Fruit fly (Drosophila melanogaster) whole organism, embryonic: Measurements from ENCODE around the gene Pgant8.

ENCODE experiments used
- Aef1 ChIP-seq: fragments of 200-800 bp; sonication (Bioruptor generic); IDR thresholded peaks from 3 replicates; pipeline ENCODE4 v1.3.6; 2022; ENCODE audit warnings: missing biosample characterization, missing genetic modification characterization
- Atf6 ChIP-seq: fragments of 200-800 bp; sonication (Bioruptor generic); IDR thresholded peaks from 2 replicates; pipeline ENCODE4 v1.3.6; 2022; ENCODE audit warnings: missing biosample characterization, missing genetic modification characterization
- B-H2 ChIP-seq: fragments of 200-800 bp; sonication (Bioruptor generic); optimal IDR thresholded peaks from 2 replicates; lab custom pipeline; 2018; ENCODE audit warnings: missing biosample characterization, mild to moderate bottlenecking, missing genetic modification characterization
- CG11560 ChIP-seq: fragments of 200-800 bp; sonication (Bioruptor generic); IDR thresholded peaks from 3 replicates; pipeline ENCODE4 v1.3.6; 2022; ENCODE audit warnings: missing biosample characterization, missing genetic modification characterization
- CG11695 ChIP-seq: fragments of 200-800 bp; sonication (Bioruptor generic); IDR thresholded peaks from 3 replicates; pipeline ENCODE4 v1.3.6; 2022; ENCODE audit warnings: missing biosample characterization, missing genetic modification characterization
- CG12769 ChIP-seq: fragments of 200-800 bp; sonication (Bioruptor generic); optimal IDR thresholded peaks from 2 replicates; lab custom pipeline; 2019; ENCODE audit warnings: missing biosample characterization, mild to moderate bottlenecking, missing genetic modification characterization, moderate library complexity
- CG13296 ChIP-seq: fragments of 200-800 bp; sonication (Bioruptor generic); optimal IDR thresholded peaks from 3 replicates; lab custom pipeline; 2018; ENCODE audit warnings: missing biosample characterization, mild to moderate bottlenecking, missing genetic modification characterization
- CG14667 ChIP-seq: fragments of 200-800 bp; sonication (Bioruptor generic); IDR thresholded peaks from 2 replicates; pipeline ENCODE4 v1.3.6; 2022; ENCODE audit warnings: missing biosample characterization, missing genetic modification characterization
- CG14860 ChIP-seq: fragments of 200-800 bp; sonication (Bioruptor generic); IDR thresholded peaks from 3 replicates; pipeline ENCODE4 v1.3.6; 2022; ENCODE audit warnings: missing biosample characterization, missing genetic modification characterization; ENCODE audit not compliant: partially characterized antibody
- CG15514 ChIP-seq: fragments of 200-800 bp; sonication (Bioruptor generic); optimal IDR thresholded peaks from 3 replicates; lab custom pipeline; 2017; ENCODE audit warnings: missing biosample characterization, missing genetic modification characterization, mild to moderate bottlenecking, moderate library complexity, missing genetic modification reagents
- CG18476 ChIP-seq: fragments of 200-800 bp; sonication (Bioruptor generic); optimal IDR thresholded peaks from 2 replicates; lab custom pipeline; 2016; ENCODE audit warnings: missing biosample characterization, mild to moderate bottlenecking, missing genetic modification characterization
- CG18599 ChIP-seq: fragments of 200-800 bp; sonication (Bioruptor generic); optimal IDR thresholded peaks from 3 replicates; lab custom pipeline; 2017; ENCODE audit warnings: missing biosample characterization, missing genetic modification characterization, mild to moderate bottlenecking, moderate library complexity, missing genetic modification reagents
- CG2889 ChIP-seq: fragments of 200-800 bp; sonication (Bioruptor generic); IDR thresholded peaks from 3 replicates; pipeline ENCODE4 v1.3.6; 2022; ENCODE audit warnings: missing biosample characterization, missing genetic modification characterization
- CG31441 ChIP-seq: fragments of 200-800 bp; sonication (Bioruptor generic); IDR thresholded peaks from 2 replicates; pipeline ENCODE4 v1.3.6; 2022; ENCODE audit warnings: missing biosample characterization, missing genetic modification characterization
- CG3281 ChIP-seq: fragments of 200-800 bp; sonication (Bioruptor generic); optimal IDR thresholded peaks from 3 replicates; lab custom pipeline; 2017; ENCODE audit warnings: missing biosample characterization, mild to moderate bottlenecking, missing genetic modification characterization
- CG7963 ChIP-seq: fragments of 200-800 bp; sonication (Bioruptor generic); IDR thresholded peaks from 3 replicates; pipeline ENCODE4 v1.3.6; 2022; ENCODE audit warnings: missing biosample characterization, missing genetic modification characterization; ENCODE audit not compliant: partially characterized antibody
- CG9876 ChIP-seq: fragments of 200-800 bp; sonication (Bioruptor generic); optimal IDR thresholded peaks from 2 replicates; lab custom pipeline; 2016; ENCODE audit warnings: missing biosample characterization, missing genetic modification characterization
- Camta ChIP-seq: fragments of 200-800 bp; sonication (Bioruptor generic); optimal IDR thresholded peaks from 2 replicates; lab custom pipeline; 2016; ENCODE audit warnings: missing biosample characterization, missing genetic modification characterization
- CkIIα-i1 ChIP-seq: fragments of 200-800 bp; sonication (Bioruptor generic); IDR thresholded peaks from 2 replicates; pipeline ENCODE4 v1.3.6; 2022; ENCODE audit warnings: missing biosample characterization, missing genetic modification characterization
- D ChIP-seq, 2 experiments: fragments of 200-800 bp in 1 of 2; fragments of >200 bp in 1 of 2; sonication (Bioruptor generic) in 1 of 2; optimal IDR thresholded peaks; 2 replicates in 1 of 2; 3 replicates in 1 of 2; lab custom pipeline; 2017; ENCODE audit warnings: mild to moderate bottlenecking in 1 of 2, missing biosample characterization in 1 of 2, missing genetic modification characterization in 1 of 2, missing genetic modification reagents in 1 of 2
- D19B ChIP-seq: fragments of 200-800 bp; sonication (Bioruptor generic); optimal IDR thresholded peaks from 2 replicates; lab custom pipeline; 2017; ENCODE audit warnings: missing biosample characterization, mild to moderate bottlenecking, missing genetic modification characterization
- HHEX ChIP-seq: fragments of 200-800 bp; sonication (Bioruptor generic); optimal IDR thresholded peaks from 3 replicates; lab custom pipeline; 2017; ENCODE audit warnings: missing biosample characterization, mild to moderate bottlenecking, missing genetic modification characterization, missing genetic modification reagents
- HLH3B ChIP-seq: fragments of 200-800 bp; sonication (Bioruptor generic); IDR thresholded peaks from 2 replicates; pipeline ENCODE4 v1.3.6; 2022; ENCODE audit warnings: missing biosample characterization, missing genetic modification characterization
- Hmr ChIP-seq: fragments of 200-800 bp; sonication (Bioruptor generic); optimal IDR thresholded peaks from 3 replicates; lab custom pipeline; 2017; ENCODE audit warnings: mild to moderate bottlenecking, missing biosample characterization, missing genetic modification reagents, missing genetic modification characterization
- Hr78 ChIP-seq, 2 experiments: fragments of 200-800 bp in 1 of 2; fragments of >200 bp in 1 of 2; sonication (Bioruptor generic) in 1 of 2; optimal IDR thresholded peaks; 2 replicates each; lab custom pipeline; 2017 to 2019; ENCODE audit warnings: missing biosample characterization in 2 of 2, missing genetic modification characterization in 2 of 2, mild to moderate bottlenecking in 1 of 2, moderate library complexity in 1 of 2
- Side ChIP-seq: fragments of 200-800 bp; sonication (Bioruptor generic); optimal IDR thresholded peaks from 2 replicates; lab custom pipeline; 2016; ENCODE audit warnings: missing biosample characterization, missing genetic modification characterization
- Trl ChIP-seq, 3 experiments: fragments of >200 bp in 2 of 3; fragments of 200-800 bp in 1 of 3; sonication (Bioruptor generic) in 1 of 3; optimal IDR thresholded peaks; 2 replicates in 1 of 3; 3 replicates in 2 of 3; lab custom pipeline; 2016 to 2017; ENCODE audit warnings: missing biosample characterization in 1 of 3, missing genetic modification characterization in 1 of 3
- ac ChIP-seq: fragments of 200-800 bp; sonication (Bioruptor generic); optimal IDR thresholded peaks from 3 replicates; lab custom pipeline; 2017; ENCODE audit warnings: missing biosample characterization, mild to moderate bottlenecking, missing genetic modification characterization
- ara ChIP-seq: fragments of 200-800 bp; sonication (Bioruptor generic); IDR thresholded peaks from 2 replicates; pipeline ENCODE4 v1.3.6; 2022; ENCODE audit warnings: missing biosample characterization, missing genetic modification characterization
- bab2 ChIP-seq: fragments of 200-800 bp; sonication (Bioruptor generic); optimal IDR thresholded peaks from 2 replicates; lab custom pipeline; 2016; ENCODE audit warnings: missing biosample characterization, missing genetic modification characterization
- bcd ChIP-seq: fragments of 200-800 bp; sonication (Bioruptor generic); optimal IDR thresholded peaks from 2 replicates; lab custom pipeline; 2017; ENCODE audit warnings: missing biosample characterization, mild to moderate bottlenecking, missing genetic modification characterization
- bowl ChIP-seq: fragments of 200-800 bp; sonication (Bioruptor generic); IDR thresholded peaks from 2 replicates; pipeline ENCODE4 v1.3.6; 2022; ENCODE audit warnings: missing biosample characterization, missing genetic modification characterization
- br ChIP-seq: fragments of >200 bp; optimal IDR thresholded peaks from 2 replicates; lab custom pipeline; 2017
- chinmo ChIP-seq: fragments of 200-800 bp; sonication (Bioruptor generic); IDR thresholded peaks from 4 replicates; pipeline ENCODE4 v1.3.6; 2022; ENCODE audit warnings: missing biosample characterization, missing genetic modification characterization; ENCODE audit not compliant: partially characterized antibody
- ci ChIP-seq: fragments of 200-800 bp; sonication (Bioruptor generic); IDR thresholded peaks from 3 replicates; pipeline ENCODE4 v1.3.6; 2022; ENCODE audit warnings: missing biosample characterization, missing genetic modification characterization
- fd3F ChIP-seq: fragments of 200-800 bp; sonication (Bioruptor generic); optimal IDR thresholded peaks from 2 replicates; lab custom pipeline; 2018; ENCODE audit warnings: missing biosample characterization, mild to moderate bottlenecking, missing genetic modification characterization, moderate library complexity
- luna ChIP-seq: fragments of 200-800 bp; sonication (Bioruptor generic); optimal IDR thresholded peaks from 2 replicates; lab custom pipeline; 2016; ENCODE audit warnings: missing biosample characterization, missing genetic modification characterization
- otp ChIP-seq: fragments of 200-800 bp; sonication (Bioruptor generic); IDR thresholded peaks from 3 replicates; pipeline ENCODE4, ENCODE4 v1.3.6; 2022; ENCODE audit warnings: missing biosample characterization, missing genetic modification characterization
- pfk ChIP-seq: fragments of 200-800 bp; sonication (Bioruptor generic); optimal IDR thresholded peaks from 2 replicates; lab custom pipeline; 2018; ENCODE audit warnings: missing biosample characterization, mild to moderate bottlenecking, missing genetic modification characterization, moderate library complexity
- repo ChIP-seq: fragments of 200-800 bp; sonication (Bioruptor generic); optimal IDR thresholded peaks from 2 replicates; lab custom pipeline; 2016; ENCODE audit warnings: missing biosample characterization, missing genetic modification characterization
- seq ChIP-seq: fragments of 200-800 bp; sonication (Bioruptor generic); IDR thresholded peaks from 2 replicates; pipeline ENCODE4 v1.3.6; 2022; ENCODE audit warnings: missing biosample characterization, missing genetic modification characterization
- sim ChIP-seq: fragments of 200-800 bp; sonication (Bioruptor generic); IDR thresholded peaks from 2 replicates; pipeline ENCODE4 v1.3.6; 2022; ENCODE audit warnings: missing biosample characterization, missing genetic modification characterization
- sima ChIP-seq: fragments of 200-800 bp; sonication (Bioruptor generic); optimal IDR thresholded peaks from 2 replicates; lab custom pipeline; 2016; ENCODE audit warnings: missing biosample characterization, missing genetic modification characterization
- so ChIP-seq: fragments of 200-800 bp; sonication (Bioruptor generic); IDR thresholded peaks from 3 replicates; pipeline ENCODE4 v1.3.6; 2022; ENCODE audit warnings: missing biosample characterization, missing genetic modification characterization
- sr ChIP-seq: fragments of 200-800 bp; sonication (Bioruptor generic); IDR thresholded peaks from 3 replicates; pipeline ENCODE4 v1.3.6; 2022; ENCODE audit warnings: missing biosample characterization, missing genetic modification characterization
- stc ChIP-seq: fragments of 200-800 bp; sonication (Bioruptor generic); IDR thresholded peaks from 2 replicates; pipeline ENCODE4 v1.3.6; 2022; ENCODE audit warnings: missing biosample characterization, missing genetic modification characterization
- tgo ChIP-seq: fragments of 200-800 bp; sonication (Bioruptor generic); IDR thresholded peaks from 3 replicates; pipeline ENCODE4 v1.3.6; 2022; ENCODE audit warnings: missing biosample characterization, missing genetic modification characterization
- toy ChIP-seq: fragments of 200-800 bp; sonication (Bioruptor generic); IDR thresholded peaks from 2 replicates; pipeline ENCODE4 v1.3.6; 2022; ENCODE audit warnings: missing biosample characterization, missing genetic modification characterization

Pgant8 gene

dm6 chr3L:15684017-15684416 is 345 bp downstream of the Pgant8 start (continued):
- TF ChIP-seq chinmo (GFP tag; lab: Robert Waterston, UW) (peak; percentile 74; the same call in 1 of the 4 replicates), CG12769 (tag; lab: Kevin White, UChicago) (peak; percentile 85), ara (GFP tag; lab: Robert Waterston, UW) (peak; percentile 41; the same call in 1 of the 2 replicates), bowl (no peak), CG14667 (no peak), Aef1 (GFP tag; lab: Robert Waterston, UW) (no peak), stc (GFP tag; lab: Robert Waterston, UW) (0 out of 2 replicates have a peak, but pooled peaks have one; percentile 14), Hr78 (GFP tag; optimal IDR thresholded peaks at IDR 0.05; lab: Kevin White, UChicago) (peak in 1 of 2 experiments; percentile 56), D19B (GFP tag; lab: Kevin White, UChicago) (no peak), sima (GFP tag; lab: Kevin White, UChicago) (no peak), CG9876 (GFP tag; lab: Kevin White, UChicago) (no peak), CG18476 (GFP tag; lab: Kevin White, UChicago) (no peak), Trl (optimal IDR thresholded peaks at IDR 0.05; lab: Kevin White, UChicago) (peak; percentile 40 to 51), Trl (GFP tag; optimal IDR thresholded peaks at IDR 0.05; lab: Kevin White, UChicago) (no peak), so (0 out of 3 replicates have a peak, but pooled peaks have one; percentile 25)

dm6 chr3L:15687802-15688201 is 4.1 kb downstream of the Pgant8 start, which contains the start of gene CG34452:
Gene CG34452 (minus strand): TSS chr3L:15687902.
- no peak for TF ChIP-seq sr
- no peak for TF ChIP-seq repo (GFP tag; lab: Kevin White, UChicago)
- no peak for TF ChIP-seq D19B (GFP tag; lab: Kevin White, UChicago)
- TF ChIP-seq CkIIα-i1 (GFP tag; lab: Robert Waterston, UW), result no peak
- TF ChIP-seq Side (GFP tag; lab: Kevin White, UChicago), result no peak
- no peak for TF ChIP-seq ac (GFP tag; lab: Kevin White, UChicago)
- TF ChIP-seq CG11560 (tag; lab: Robert Waterston, UW), result no peak
- no peak for TF ChIP-seq tgo (GFP tag; lab: Robert Waterston, UW)
- no peak for TF ChIP-seq CG12769 (tag; lab: Kevin White, UChicago)
- TF ChIP-seq bab2 (GFP tag; lab: Kevin White, UChicago), result no peak
- TF ChIP-seq br (lab: Kevin White, UChicago), result no peak
- no peak for TF ChIP-seq toy (GFP tag; lab: Robert Waterston, UW)
- TF ChIP-seq D (optimal IDR thresholded peaks at IDR 0.05; lab: Kevin White, UChicago), result no peak
- TF ChIP-seq D (GFP tag; optimal IDR thresholded peaks at IDR 0.05; lab: Kevin White, UChicago), result no peak
- no peak for TF ChIP-seq CG7963

DNA sequence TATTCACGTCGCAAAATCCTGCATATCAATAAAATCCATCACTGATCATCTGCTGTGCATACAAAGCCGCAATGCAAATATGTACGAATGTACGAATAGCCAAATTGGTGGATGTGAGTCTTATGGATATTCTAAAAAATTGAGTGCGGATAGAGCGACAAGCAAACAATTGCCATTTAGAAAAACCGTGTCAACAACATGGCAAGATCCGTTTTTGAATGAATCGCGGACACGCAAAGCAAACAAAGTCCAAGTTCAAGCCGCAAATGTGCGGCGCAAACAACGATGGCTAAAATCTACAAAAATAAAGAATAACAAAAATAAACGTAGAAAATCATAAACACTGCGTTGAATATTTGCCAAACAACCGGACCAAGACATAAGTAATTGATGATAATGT is 5.8 kb downstream of the Pgant8 start:
- TF ChIP-seq sim (GFP tag; lab: Robert Waterston, UW), result no peak
- TF ChIP-seq fd3F, result peak; percentile 33
- peak; percentile 40; the same call in 1 of the 2 replicates for TF ChIP-seq Atf6 (GFP tag; lab: Robert Waterston, UW)
- peak; percentile 40 for TF ChIP-seq luna
- peak; percentile 1 for TF ChIP-seq Camta (GFP tag; lab: Kevin White, UChicago)
- TF ChIP-seq Hmr (GFP tag; lab: Kevin White, UChicago), result peak; percentile 37
- peak; percentile 52; the same call in 1 of the 2 replicates for TF ChIP-seq seq (GFP tag; lab: Robert Waterston, UW)
- TF ChIP-seq CG11695 (GFP tag; lab: Robert Waterston, UW), result peak; percentile 27; the same call in 1 of the 3 replicates
- peak; percentile 32; the same call in 1 of the 3 replicates for TF ChIP-seq ci
- peak; percentile 20 for TF ChIP-seq CG15514 (GFP tag; lab: Kevin White, UChicago)
- no peak for TF ChIP-seq CG31441 (GFP tag; lab: Robert Waterston, UW)
- TF ChIP-seq CG13296 (GFP tag; lab: Kevin White, UChicago), result peak; percentile 54
- no peak for TF ChIP-seq otp (GFP tag; lab: Robert Waterston, UW)
- TF ChIP-seq HLH3B, result 0 out of 2 replicates have a peak, but pooled peaks have one; percentile 11
- TF ChIP-seq pfk, result no peak
- no peak for TF ChIP-seq CG14860 (GFP tag; lab: Robert Waterston, UW)
- no peak for TF ChIP-seq CG2889 (GFP tag; lab: Robert Waterston, UW)
- TF ChIP-seq CG18599 (GFP tag; lab: Kevin White, UChicago), result peak; percentile 1
- peak; percentile 17 for TF ChIP-seq CG12769 (tag; lab: Kevin White, UChicago)
- TF ChIP-seq B-H2 (GFP tag; lab: Kevin White, UChicago), result peak; percentile 41
- peak; percentile 43 for TF ChIP-seq CG3281 (GFP tag; lab: Kevin White, UChicago)
- TF ChIP-seq bcd (GFP tag; lab: Kevin White, UChicago), result peak; percentile 13
- TF ChIP-seq HHEX (GFP tag; lab: Kevin White, UChicago), result peak; percentile 17
